Worm (Caenorhabditis elegans) whole organism, early embryonic: Measurements from ENCODE around the gene fbxa-13.

Experiments
- ceh-36 ChIP-seq: sonication (generic microtip); optimal IDR thresholded peaks from 2 replicates; lab custom pipeline; 2016; ENCODE audit warnings: missing genetic modification characterization, inconsistent platforms, missing compliant biosample characterization
- flt-1 ChIP-seq: fragments of 200-800 bp; sonication (Bioruptor generic); IDR thresholded peaks from 2 replicates; pipeline ENCODE4 v1.3.6; 2022; ENCODE audit warnings: missing genetic modification characterization, missing compliant biosample characterization
- hmbx-1 ChIP-seq: sonication (generic microtip); optimal IDR thresholded peaks from 2 replicates; lab custom pipeline; 2016; ENCODE audit warnings: mild to moderate bottlenecking, missing genetic modification characterization, missing compliant biosample characterization

ce11 chrIII:1733001-1733400 lies 27.3 kb upstream of the fbxa-13 start, which contains the start of gene ser-4:
- TF ChIP-seq ceh-36 (tag; lab: Kevin White, UChicago) (no peak), hmbx-1 (no peak), flt-1 (GFP tag; lab: Robert Waterston, UW) (no peak)
